Worm (Caenorhabditis elegans): ENCODE results near the gene dpy-11.

DNA sequence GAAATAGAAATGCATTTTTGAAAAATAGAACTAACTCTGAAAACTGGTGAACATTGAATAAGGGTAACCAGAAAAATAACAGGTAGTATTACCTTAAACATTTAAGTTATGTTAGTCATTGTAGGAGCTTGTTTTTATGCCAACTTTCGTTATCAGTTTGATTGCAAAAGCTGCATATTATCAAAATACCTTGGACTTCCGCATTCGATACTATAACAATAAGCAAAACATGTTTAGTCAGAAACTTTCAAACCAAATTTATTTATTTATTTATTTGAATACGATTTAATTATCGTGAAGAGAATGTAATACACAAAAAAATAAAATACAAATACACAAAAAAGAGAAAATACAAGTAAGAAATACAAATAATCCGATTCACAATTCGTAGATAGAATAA is 39.3 kb upstream of the dpy-11 start, which contains the start of gene K04A8.19:
- TF ChIP-seq nhr-11 (tag; optimal IDR thresholded peaks at IDR 0.05) (no peak), nhr-77 (tag; optimal IDR thresholded peaks at IDR 0.05) (no peak), eor-1 (tag; optimal IDR thresholded peaks at IDR 0.05) (no peak)
